Fruit fly (Drosophila melanogaster) whole organism, embryonic: ENCODE data around the gene CG34278.
A peak's percentile ranks its signal among the peaks of the same experiment; 100 is the strongest.

Source experiments
- Abd-B ChIP-seq: fragments of 200-800 bp; sonication (Bioruptor generic); optimal IDR thresholded peaks from 2 replicates; lab custom pipeline; 2018; ENCODE audit warnings: missing biosample characterization, mild to moderate bottlenecking, missing genetic modification characterization, moderate library complexity
- B-H1 ChIP-seq: fragments of 200-800 bp; sonication (Bioruptor generic); IDR thresholded peaks from 3 replicates; pipeline ENCODE4 v1.3.6; 2022; ENCODE audit warnings: missing biosample characterization, missing genetic modification characterization
- CG11504 ChIP-seq: fragments of 200-800 bp; sonication (Bioruptor generic); optimal IDR thresholded peaks from 3 replicates; lab custom pipeline; 2019; ENCODE audit warnings: missing biosample characterization, mild to moderate bottlenecking, missing genetic modification characterization, moderate library complexity
- CG12391 ChIP-seq: fragments of 200-800 bp; sonication (Bioruptor generic); optimal IDR thresholded peaks from 3 replicates; lab custom pipeline; 2018; ENCODE audit warnings: missing biosample characterization, mild to moderate bottlenecking, missing genetic modification characterization, moderate library complexity
- CG13624 ChIP-seq: fragments of 200-800 bp; sonication (Bioruptor generic); optimal IDR thresholded peaks from 2 replicates; lab custom pipeline; 2016; ENCODE audit warnings: missing biosample characterization, missing genetic modification characterization
- CG14710 ChIP-seq: fragments of 200-800 bp; sonication (Bioruptor generic); optimal IDR thresholded peaks from 3 replicates; lab custom pipeline; 2019; ENCODE audit warnings: missing biosample characterization, mild to moderate bottlenecking, missing genetic modification characterization, moderate library complexity
- CG15269 ChIP-seq: fragments of 200-800 bp; sonication (Bioruptor generic); optimal IDR thresholded peaks from 2 replicates; lab custom pipeline; 2018; ENCODE audit warnings: missing biosample characterization, mild to moderate bottlenecking, missing genetic modification characterization, moderate library complexity
- CG1602 ChIP-seq: fragments of 200-800 bp; sonication (Bioruptor generic); optimal IDR thresholded peaks from 3 replicates; lab custom pipeline; 2016; ENCODE audit warnings: missing biosample characterization, missing genetic modification characterization
- CG1603 ChIP-seq: fragments of 200-800 bp; sonication (Bioruptor generic); optimal IDR thresholded peaks from 2 replicates; lab custom pipeline; 2019; ENCODE audit warnings: missing biosample characterization, mild to moderate bottlenecking, missing genetic modification characterization, moderate library complexity
- CG17802 ChIP-seq: fragments of 200-800 bp; sonication (Bioruptor generic); optimal IDR thresholded peaks from 2 replicates; lab custom pipeline; 2018; ENCODE audit warnings: missing biosample characterization, mild to moderate bottlenecking, missing genetic modification characterization, moderate library complexity
- CG18262 ChIP-seq: fragments of 200-800 bp; optimal IDR thresholded peaks from 3 replicates; lab custom pipeline; 2019; ENCODE audit warnings: missing biosample characterization, mild to moderate bottlenecking, missing genetic modification characterization, moderate library complexity
- CG2129 ChIP-seq: fragments of 200-800 bp; sonication (Bioruptor generic); IDR thresholded peaks from 2 replicates; pipeline ENCODE4 v1.3.6; 2022; ENCODE audit warnings: missing biosample characterization, missing genetic modification characterization; ENCODE audit not compliant: partially characterized antibody
- CG2712 ChIP-seq: fragments of 200-800 bp; optimal IDR thresholded peaks from 3 replicates; lab custom pipeline; 2019; ENCODE audit warnings: missing biosample characterization, mild to moderate bottlenecking, missing genetic modification characterization, moderate library complexity
- CG31388 ChIP-seq: fragments of 200-800 bp; sonication (Bioruptor generic); optimal IDR thresholded peaks from 2 replicates; lab custom pipeline; 2016; ENCODE audit warnings: missing biosample characterization, missing genetic modification characterization
- CG4404 ChIP-seq: fragments of 200-800 bp; sonication (Bioruptor generic); IDR thresholded peaks from 2 replicates; pipeline ENCODE4 v1.3.6; 2022; ENCODE audit warnings: missing biosample characterization, missing genetic modification characterization
- CG6175 ChIP-seq: fragments of 200-800 bp; sonication (Bioruptor generic); IDR thresholded peaks from 3 replicates; pipeline ENCODE4 v1.3.6; 2022; ENCODE audit warnings: missing biosample characterization, missing genetic modification characterization
- CG6254 ChIP-seq: fragments of 200-800 bp; sonication (Bioruptor generic); optimal IDR thresholded peaks from 3 replicates; lab custom pipeline; 2017; ENCODE audit warnings: mild to moderate bottlenecking, missing biosample characterization, missing genetic modification reagents, missing genetic modification characterization
- CG6689 ChIP-seq: fragments of 200-800 bp; sonication (Bioruptor generic); IDR thresholded peaks from 2 replicates; pipeline ENCODE4 v1.3.6; 2022; ENCODE audit warnings: missing biosample characterization, missing genetic modification characterization
- CG6791 ChIP-seq: fragments of 200-800 bp; sonication (Bioruptor generic); IDR thresholded peaks from 3 replicates; pipeline ENCODE4 v1.3.6; 2022; ENCODE audit warnings: missing biosample characterization, missing genetic modification characterization; ENCODE audit not compliant: partially characterized antibody
- CG7745 ChIP-seq: fragments of 200-800 bp; sonication (Bioruptor generic); optimal IDR thresholded peaks from 2 replicates; lab custom pipeline; 2018; ENCODE audit warnings: missing biosample characterization, mild to moderate bottlenecking, missing genetic modification characterization, moderate library complexity
- CG8089 ChIP-seq: fragments of 200-800 bp; sonication (Bioruptor generic); optimal IDR thresholded peaks from 3 replicates; lab custom pipeline; 2016; ENCODE audit warnings: missing biosample characterization, missing genetic modification characterization
- CG9437 ChIP-seq: fragments of 200-800 bp; sonication (Bioruptor generic); optimal IDR thresholded peaks from 2 replicates; lab custom pipeline; 2018; ENCODE audit warnings: missing biosample characterization, mild to moderate bottlenecking, missing genetic modification characterization
- Dfd ChIP-seq, 2 experiments: fragments of >200 bp; optimal IDR thresholded peaks; 2 replicates each; lab custom pipeline; 2017; ENCODE audit warnings: missing biosample characterization in 2 of 2, missing genetic modification characterization in 2 of 2
- Drgx ChIP-seq: fragments of 200-800 bp; sonication (Bioruptor generic); IDR thresholded peaks from 2 replicates; pipeline ENCODE4 v1.3.6; 2022; ENCODE audit warnings: missing biosample characterization, missing genetic modification characterization
- Ets65A ChIP-seq: fragments of 200-800 bp; sonication (Bioruptor generic); peaks from one replicate; lab custom pipeline; 2016; ENCODE audit warnings: missing biosample characterization, missing genetic modification characterization
- Mes4 ChIP-seq: fragments of 200-800 bp; sonication (Bioruptor generic); optimal IDR thresholded peaks from 2 replicates; lab custom pipeline; 2016; ENCODE audit warnings: missing biosample characterization, missing genetic modification characterization
- Nf-YA ChIP-seq: fragments of 200-800 bp; sonication (Bioruptor generic); IDR thresholded peaks from 2 replicates; pipeline ENCODE4 v1.3.6; 2022; ENCODE audit warnings: missing biosample characterization, missing genetic modification characterization
- Xbp1 ChIP-seq: fragments of 200-800 bp; sonication (Bioruptor generic); optimal IDR thresholded peaks from 3 replicates; lab custom pipeline; 2016; ENCODE audit warnings: missing biosample characterization, mild to moderate bottlenecking, missing genetic modification characterization
- Xrp1 ChIP-seq: fragments of 200-800 bp; sonication (Bioruptor generic); IDR thresholded peaks from 2 replicates; pipeline ENCODE4 v1.3.6; 2022; ENCODE audit warnings: missing biosample characterization, missing genetic modification characterization
- cad ChIP-seq: fragments of >200 bp; optimal IDR thresholded peaks from 2 replicates; lab custom pipeline; 2017; ENCODE audit warnings: missing biosample characterization, missing genetic modification characterization
- cwo ChIP-seq: fragments of 200-800 bp; sonication (Bioruptor generic); optimal IDR thresholded peaks from 3 replicates; lab custom pipeline; 2017; ENCODE audit warnings: missing biosample characterization, missing genetic modification characterization, mild to moderate bottlenecking, moderate library complexity, missing genetic modification reagents
- da ChIP-seq: fragments of 200-800 bp; sonication (Bioruptor generic); optimal IDR thresholded peaks from 2 replicates; lab custom pipeline; 2016; ENCODE audit warnings: missing biosample characterization, missing genetic modification characterization
- eyg ChIP-seq: fragments of 200-800 bp; sonication (Bioruptor generic); optimal IDR thresholded peaks from 3 replicates; lab custom pipeline; 2016; ENCODE audit warnings: missing biosample characterization, missing genetic modification characterization
- fd96Cb ChIP-seq: fragments of 200-800 bp; sonication (Bioruptor generic); optimal IDR thresholded peaks from 2 replicates; lab custom pipeline; 2018; ENCODE audit warnings: missing biosample characterization, mild to moderate bottlenecking, missing genetic modification characterization, moderate library complexity
- jigr1 ChIP-seq: fragments of 200-800 bp; sonication (Bioruptor generic); IDR thresholded peaks from 3 replicates; pipeline ENCODE4 v1.3.6; 2022; ENCODE audit warnings: missing biosample characterization, missing genetic modification characterization
- lola ChIP-seq, 3 experiments: fragments of >200 bp in 2 of 3; fragments of 200-800 bp in 1 of 3; sonication (Bioruptor generic) in 1 of 3; optimal IDR thresholded peaks; 2 replicates each; lab custom pipeline; 2017 to 2019; ENCODE audit warnings: missing biosample characterization in 3 of 3, missing genetic modification characterization in 3 of 3, mild to moderate bottlenecking in 1 of 3, moderate library complexity in 1 of 3
- maf-S ChIP-seq: fragments of 200-800 bp; sonication (Bioruptor generic); optimal IDR thresholded peaks from 2 replicates; lab custom pipeline; 2016; ENCODE audit warnings: missing biosample characterization, missing genetic modification characterization
- pb ChIP-seq: fragments of 200-800 bp; sonication (Bioruptor generic); optimal IDR thresholded peaks from 3 replicates; lab custom pipeline; 2016; ENCODE audit warnings: missing biosample characterization, missing genetic modification characterization
- psq ChIP-seq: fragments of 200-800 bp; sonication (Bioruptor generic); optimal IDR thresholded peaks from 2 replicates; lab custom pipeline; 2017; ENCODE audit warnings: missing biosample characterization, missing genetic modification characterization
- schlank ChIP-seq: fragments of 200-800 bp; sonication (Bioruptor generic); optimal IDR thresholded peaks from 2 replicates; lab custom pipeline; 2018; ENCODE audit warnings: missing biosample characterization, mild to moderate bottlenecking, missing genetic modification characterization
- so ChIP-seq: fragments of 200-800 bp; sonication (Bioruptor generic); IDR thresholded peaks from 3 replicates; pipeline ENCODE4 v1.3.6; 2022; ENCODE audit warnings: missing biosample characterization, missing genetic modification characterization
- tna ChIP-seq: fragments of 200-800 bp; sonication (Bioruptor generic); IDR thresholded peaks from 2 replicates; pipeline ENCODE4 v1.3.6; 2022; ENCODE audit warnings: missing biosample characterization, missing genetic modification characterization; ENCODE audit not compliant: partially characterized antibody
- tx ChIP-seq: fragments of 200-800 bp; sonication (Bioruptor generic); optimal IDR thresholded peaks from 2 replicates; lab custom pipeline; 2016; ENCODE audit warnings: missing biosample characterization, missing genetic modification characterization
- vvl ChIP-seq: fragments of 200-800 bp; sonication (Bioruptor generic); IDR thresholded peaks from 2 replicates; pipeline ENCODE4 v1.3.6; 2022; ENCODE audit warnings: missing biosample characterization, missing genetic modification characterization

The CG34278 gene

dm6 chr3R:17081359-17081935 is 38.8 kb upstream of the CG34278 start (continued):
- TF ChIP-seq CG6689 (GFP tag; lab: Robert Waterston, UW) = no peak
- peak; percentile 9 for TF ChIP-seq CG9437 (GFP tag; lab: Kevin White, UChicago)
- TF ChIP-seq Xrp1 (GFP tag; lab: Robert Waterston, UW) = peak; percentile 28; the same call in 1 of the 2 replicates
- no peak for TF ChIP-seq pb (GFP tag; lab: Kevin White, UChicago)
- TF ChIP-seq Abd-B (GFP tag; lab: Kevin White, UChicago) = no peak
- no peak for TF ChIP-seq Dfd (GFP tag; optimal IDR thresholded peaks at IDR 0.05; lab: Kevin White, UChicago)
- no peak for TF ChIP-seq CG17802 (tag; lab: Kevin White, UChicago)
- TF ChIP-seq CG2129 (GFP tag; lab: Robert Waterston, UW) = no peak
- TF ChIP-seq schlank (tag; lab: Kevin White, UChicago) = no peak
- peak; percentile 14 for TF ChIP-seq CG14710 (tag; lab: Kevin White, UChicago)
- TF ChIP-seq Ets65A (GFP tag; lab: Kevin White, UChicago) = peak; percentile 43
- no peak for TF ChIP-seq CG1603 (tag; lab: Kevin White, UChicago)
- no peak for TF ChIP-seq CG4404 (GFP tag; lab: Robert Waterston, UW)
- no peak for TF ChIP-seq CG6175 (GFP tag; lab: Robert Waterston, UW)
- peak; percentile 57 for TF ChIP-seq CG2712
- TF ChIP-seq Drgx = peak; percentile 84
- TF ChIP-seq cad = no peak
- TF ChIP-seq cwo = no peak
- TF ChIP-seq eyg (GFP tag; lab: Kevin White, UChicago) = no peak
- TF ChIP-seq so (GFP tag; lab: Robert Waterston, UW) = no peak
- TF ChIP-seq CG15269 (tag; lab: Kevin White, UChicago) = no peak
- no peak for TF ChIP-seq CG6791
- no peak for TF ChIP-seq CG8089 (GFP tag; lab: Kevin White, UChicago)
- no peak for TF ChIP-seq B-H1 (GFP tag; lab: Robert Waterston, UW)
- no peak for TF ChIP-seq tx (GFP tag; lab: Kevin White, UChicago)
- no peak for TF ChIP-seq tna
- 0 out of 2 replicates have a peak, but pooled peaks have one; percentile 9 for TF ChIP-seq vvl (GFP tag; lab: Robert Waterston, UW)
- TF ChIP-seq CG18262 (tag; lab: Kevin White, UChicago) = peak; percentile 52
- no peak for TF ChIP-seq CG7745
- no peak for TF ChIP-seq CG31388 (GFP tag; lab: Kevin White, UChicago)
- TF ChIP-seq lola (GFP tag; optimal IDR thresholded peaks at IDR 0.05; lab: Kevin White, UChicago) = peak in 1 of 3 experiments; percentile 35
- TF ChIP-seq jigr1 (GFP tag; lab: Robert Waterston, UW) = no peak
- TF ChIP-seq fd96Cb = peak; percentile 12
- TF ChIP-seq Mes4 (GFP tag; lab: Kevin White, UChicago) = no peak
- TF ChIP-seq psq = no peak
- TF ChIP-seq da (GFP tag; lab: Kevin White, UChicago) = no peak
- TF ChIP-seq CG1602 (GFP tag; lab: Kevin White, UChicago) = no peak
- peak; percentile 9 for TF ChIP-seq CG6254 (GFP tag; lab: Kevin White, UChicago)
- TF ChIP-seq CG13624 (GFP tag; lab: Kevin White, UChicago) = no peak
- no peak for TF ChIP-seq Xbp1
- TF ChIP-seq maf-S = no peak
- no peak for TF ChIP-seq Nf-YA (GFP tag; lab: Robert Waterston, UW)
- TF ChIP-seq CG12391 = peak; percentile 27
- peak; percentile 54 for TF ChIP-seq CG11504
